Worm (Caenorhabditis elegans) whole organism, young adult: ENCODE results near the gene R07B1.8.

Experiments used
- B0336.3 ChIP-seq: fragments of 200-800 bp; sonication (Bioruptor generic); IDR thresholded peaks from 2 replicates; pipeline ENCODE4 v1.3.6; 2022; ENCODE audit warnings: missing genetic modification characterization, missing compliant biosample characterization
- C17E4.6 ChIP-seq: fragments of 200-800 bp; sonication (Bioruptor generic); IDR thresholded peaks from 2 replicates; pipeline ENCODE4 v1.3.6; 2022; ENCODE audit warnings: missing genetic modification reagents, missing genetic modification characterization, missing compliant biosample characterization
- D2030.7 ChIP-seq: fragments of 200-800 bp; sonication (Bioruptor generic); IDR thresholded peaks from 2 replicates; pipeline ENCODE4 v1.3.6; 2022; ENCODE audit warnings: missing genetic modification reagents, missing genetic modification characterization, missing compliant biosample characterization
- K11D2.4 ChIP-seq: fragments of 200-800 bp; sonication (Bioruptor generic); IDR thresholded peaks from 2 replicates; pipeline ENCODE4 v1.3.6; 2022; ENCODE audit warnings: missing genetic modification reagents, missing genetic modification characterization, missing compliant biosample characterization
- T07F8.4 ChIP-seq: sonication (generic microtip); optimal IDR thresholded peaks from 2 replicates; lab custom pipeline; 2016; ENCODE audit warnings: mild to moderate bottlenecking, missing genetic modification characterization, moderate library complexity, missing compliant biosample characterization
- Y53F4B.3 ChIP-seq: fragments of 200-800 bp; sonication (Bioruptor generic); IDR thresholded peaks from 2 replicates; pipeline ENCODE4 v1.3.6; 2022; ENCODE audit warnings: missing genetic modification reagents, missing genetic modification characterization, missing compliant biosample characterization
- ZK185.1 ChIP-seq: sonication (generic microtip); optimal IDR thresholded peaks from 2 replicates; lab custom pipeline; 2016; ENCODE audit warnings: mild to moderate bottlenecking, missing genetic modification characterization, missing compliant biosample characterization; ENCODE audit not compliant: poor library complexity, severe bottlenecking
- aptf-3 ChIP-seq: fragments of 200-800 bp; sonication (Bioruptor generic); IDR thresholded peaks from 2 replicates; pipeline ENCODE4 v1.3.6; 2022; ENCODE audit warnings: missing genetic modification characterization, missing compliant biosample characterization
- ceh-58 ChIP-seq: fragments of 200-800 bp; sonication (Bioruptor generic); IDR thresholded peaks from 2 replicates; pipeline ENCODE4 v1.3.6; 2022; ENCODE audit warnings: missing genetic modification characterization, missing compliant biosample characterization
- chd-7 ChIP-seq: sonication (generic microtip); optimal IDR thresholded peaks from 2 replicates; lab custom pipeline; 2016; ENCODE audit warnings: mild to moderate bottlenecking, missing genetic modification characterization, moderate library complexity, missing compliant biosample characterization
- die-1 ChIP-seq: sonication (generic microtip); optimal IDR thresholded peaks from 2 replicates; lab custom pipeline; 2016; ENCODE audit warnings: missing genotype, mild to moderate bottlenecking, missing genetic modification characterization, missing compliant biosample characterization
- egl-18 ChIP-seq: fragments of 200-800 bp; sonication (Bioruptor generic); IDR thresholded peaks from 2 replicates; pipeline ENCODE4 v1.3.6; 2022; ENCODE audit warnings: missing genetic modification reagents, missing genetic modification characterization, missing compliant biosample characterization
- ekl-4 ChIP-seq: fragments of 200-800 bp; sonication (Bioruptor generic); IDR thresholded peaks from 2 replicates; pipeline ENCODE4 v1.3.6; 2022; ENCODE audit warnings: missing genetic modification reagents, missing genetic modification characterization, missing compliant biosample characterization
- gei-17 ChIP-seq: fragments of 200-800 bp; sonication (Bioruptor generic); optimal IDR thresholded peaks from 2 replicates; lab custom pipeline; 2018; ENCODE audit warnings: mild to moderate bottlenecking, missing genetic modification characterization, missing compliant biosample characterization
- hlh-26 ChIP-seq: fragments of 200-800 bp; sonication (Bioruptor generic); conservative IDR thresholded peaks from 2 replicates; pipeline ENCODE4 v1.3.6; 2022; ENCODE audit warnings: missing genetic modification reagents, missing genetic modification characterization, missing compliant biosample characterization
- hmg-1.2 ChIP-seq: fragments of 200-800 bp; sonication (Bioruptor generic); IDR thresholded peaks from 2 replicates; pipeline ENCODE4 v1.3.6; 2022; ENCODE audit warnings: missing genetic modification reagents, missing genetic modification characterization, missing compliant biosample characterization
- hrde-1 ChIP-seq: sonication (generic microtip); optimal IDR thresholded peaks from 2 replicates; lab custom pipeline; 2016; ENCODE audit warnings: missing genetic modification characterization, mild to moderate bottlenecking, missing compliant biosample characterization, moderate library complexity, missing genotype, missing genetic modification reagents, borderline replicate concordance
- hsf-1 ChIP-seq: fragments of 200-800 bp; sonication (Bioruptor generic); IDR thresholded peaks from 2 replicates; pipeline ENCODE4 v1.3.6; 2022; ENCODE audit warnings: missing genetic modification reagents, missing genetic modification characterization, missing compliant biosample characterization
- lin-40 ChIP-seq: sonication (generic microtip); optimal IDR thresholded peaks from 2 replicates; lab custom pipeline; 2016; ENCODE audit warnings: missing genetic modification characterization, mild to moderate bottlenecking, missing compliant biosample characterization, missing genotype, missing genetic modification reagents
- lir-1 ChIP-seq: fragments of 200-800 bp; sonication (Bioruptor generic); conservative IDR thresholded peaks from 2 replicates; pipeline ENCODE4 v1.3.6; 2022; ENCODE audit warnings: missing genetic modification reagents, missing genetic modification characterization, missing compliant biosample characterization
- nhr-120 ChIP-seq: fragments of 200-800 bp; sonication (Bioruptor generic); IDR thresholded peaks from 2 replicates; pipeline ENCODE4 v1.3.6; 2022; ENCODE audit warnings: missing genetic modification characterization, missing compliant biosample characterization
- nhr-27 ChIP-seq: fragments of 200-800 bp; sonication (Bioruptor generic); optimal IDR thresholded peaks from 2 replicates; lab custom pipeline; 2018; ENCODE audit warnings: mild to moderate bottlenecking, missing genetic modification characterization, moderate library complexity, missing compliant biosample characterization
- nhr-80 ChIP-seq: sonication (generic microtip); optimal IDR thresholded peaks from 2 replicates; lab custom pipeline; 2016; ENCODE audit warnings: missing genetic modification characterization, missing compliant biosample characterization
- nhr-90 ChIP-seq: sonication (generic microtip); optimal IDR thresholded peaks from 2 replicates; lab custom pipeline; 2016; ENCODE audit warnings: missing genotype, mild to moderate bottlenecking, missing genetic modification characterization, missing compliant biosample characterization
- rpc-1 ChIP-seq, 2 experiments: fragments of 150-350 bp in 1 of 2; sonication (generic microtip) in 1 of 2; optimal IDR thresholded peaks; 2 replicates each; lab custom pipeline; 2014 to 2018; ENCODE audit warnings: missing biosample characterization in 1 of 2, missing genetic modification characterization in 1 of 2, missing genetic modification reagents in 1 of 2, missing genotype in 1 of 2
- sdz-38 ChIP-seq: sonication (generic microtip); optimal IDR thresholded peaks from 2 replicates; lab custom pipeline; 2016; ENCODE audit warnings: missing genotype, missing genetic modification characterization, missing compliant biosample characterization
- ztf-26 ChIP-seq: sonication (generic microtip); optimal IDR thresholded peaks from 2 replicates; lab custom pipeline; 2017; ENCODE audit warnings: missing genetic modification characterization, missing compliant biosample characterization
- ztf-28 ChIP-seq: fragments of 200-800 bp; sonication (Bioruptor generic); IDR thresholded peaks from 2 replicates; pipeline ENCODE4 v1.3.6; 2022; ENCODE audit warnings: missing genetic modification reagents, missing genetic modification characterization, missing compliant biosample characterization

R07B1.8 gene

ce11 chrX:9905840-9906239, 33.4 kb upstream of the R07B1.8 start, which contains the start of gene F21G4.5:
Gene F21G4.5 (plus strand): TSS chrX:9906140.
- TF ChIP-seq sdz-38 (tag; lab: Kevin White, UChicago) (no peak), Y53F4B.3 (GFP tag; lab: Robert Waterston, UW) (no peak), chd-7 (tag; lab: Kevin White, UChicago) (no peak), ceh-58 (GFP tag; lab: Robert Waterston, UW) (no peak), T07F8.4 (tag; lab: Kevin White, UChicago) (no peak), nhr-27 (tag; lab: Kevin White, UChicago) (no peak), lir-1 (GFP tag; lab: Robert Waterston, UW) (no peak), B0336.3 (GFP tag; lab: Robert Waterston, UW) (no peak), aptf-3 (GFP tag; lab: Robert Waterston, UW) (no peak), nhr-120 (GFP tag; lab: Robert Waterston, UW) (no peak), hmg-1.2 (GFP tag; lab: Robert Waterston, UW) (no peak)
- TF ChIP-seq, all 124 proteins: peak for 0

ce11 chrX:9899426-9900131, 27.1 kb upstream of the R07B1.8 start, which contains the start of gene phf-34:
Gene phf-34 (minus strand): TSS chrX:9899476.
- TF ChIP-seq ekl-4 (GFP tag; lab: Robert Waterston, UW) (no peak), ztf-26 (tag; lab: Kevin White, UChicago) (no peak), nhr-27 (tag; lab: Kevin White, UChicago) (no peak), lin-40 (tag; lab: Kevin White, UChicago) (peak; percentile 24), hsf-1 (GFP tag; lab: Robert Waterston, UW) (0 out of 2 replicates have a peak, but pooled peaks have one; percentile 6), K11D2.4 (GFP tag; lab: Robert Waterston, UW) (no peak), egl-18 (0 out of 2 replicates have a peak, but pooled peaks have one; percentile 22), ZK185.1 (peak; percentile 32)
- TF ChIP-seq, all 124 proteins: peak for 4

ce11 chrX:9894844-9895243, 22.4 kb upstream of the R07B1.8 start, which contains the start of gene F21G4.3:
Gene F21G4.3 (plus strand): TSS chrX:9895144.
- no peak for TF ChIP-seq D2030.7 (GFP tag; lab: Robert Waterston, UW)
- no peak for TF ChIP-seq C17E4.6 (GFP tag; lab: Robert Waterston, UW)

- TF ChIP-seq gei-17 (no peak), rpc-1 (optimal IDR thresholded peaks at IDR 0.05; lab: Kevin White, UChicago) (no peak), rpc-1 (tag; optimal IDR thresholded peaks at IDR 0.05; lab: Kevin White, UChicago) (no peak), hrde-1 (tag; lab: Kevin White, UChicago) (no peak), nhr-80 (tag; lab: Kevin White, UChicago) (no peak), ztf-28 (GFP tag; lab: Robert Waterston, UW) (no peak), hlh-26 (GFP tag; lab: Robert Waterston, UW) (no peak)
- TF ChIP-seq, all 124 proteins: peak for 0
Measured at ce11 chrX:9893069-9893468, 20.6 kb upstream of the R07B1.8 start.

DNA sequence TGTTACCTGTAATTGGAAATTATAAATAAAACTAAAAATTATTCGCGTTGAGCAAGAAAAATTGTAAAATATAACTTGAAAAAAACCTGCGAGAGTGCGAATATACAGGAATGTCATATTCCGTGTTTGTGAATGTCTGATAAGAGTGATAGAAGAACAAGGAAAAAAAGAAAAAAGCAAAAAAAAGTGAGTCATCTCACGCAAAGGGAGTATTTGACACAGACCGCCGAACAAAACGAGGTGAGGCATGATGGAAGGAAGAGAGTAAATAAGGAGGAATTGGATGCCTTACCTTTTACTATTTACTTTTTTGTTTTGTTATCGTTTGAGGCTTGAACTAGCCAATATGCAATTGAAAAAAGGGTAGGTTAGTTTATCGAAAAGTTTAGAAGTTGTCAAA, 19.9 kb upstream of the R07B1.8 start, which contains the start of gene F21G4.1:
TSS of gene F21G4.1 (minus strand) at position 6 of the 400 bp plus-strand sequence.
- TF ChIP-seq nhr-90 (tag; lab: Kevin White, UChicago) (no peak), die-1 (tag; lab: Kevin White, UChicago) (no peak), nhr-80 (tag; lab: Kevin White, UChicago) (peak; percentile 72)
